Fruit fly (Drosophila melanogaster): Measurements from ENCODE around the gene Mettl2.

dm6 chr3L:1674381-1674780 is 35.3 kb upstream of the Mettl2 start, which contains the start of gene CG7991:
- TF ChIP-seq CG8478 (optimal IDR thresholded peaks at IDR 0.05): no peak
- TF ChIP-seq usp (GFP tag; optimal IDR thresholded peaks at IDR 0.05): no peak
- TF ChIP-seq pan (optimal IDR thresholded peaks at IDR 0.05): no peak
- TF ChIP-seq psq (optimal IDR thresholded peaks at IDR 0.05): no peak
- TF ChIP-seq EcR (GFP tag; optimal IDR thresholded peaks at IDR 0.05): no peak
- no peak for TF ChIP-seq Dll (optimal IDR thresholded peaks at IDR 0.05)
